Worm (Caenorhabditis elegans) whole organism, L4 larva: ENCODE measurements around the gene F21C10.18.

Experiments
- F37D6.2 ChIP-seq: sonication (generic microtip); optimal IDR thresholded peaks from 2 replicates; lab custom pipeline; 2016; ENCODE audit warnings: mild to moderate bottlenecking, missing genetic modification characterization, missing compliant biosample characterization
- R02D3.7 ChIP-seq: fragments of 150-350 bp; sonication (generic microtip); optimal IDR thresholded peaks from 3 replicates; lab custom pipeline; 2014; ENCODE audit warnings: missing biosample characterization, missing genetic modification characterization
- Y105C5A.15 ChIP-seq: fragments of 200-800 bp; sonication (Bioruptor generic); IDR thresholded peaks from 2 replicates; pipeline ENCODE4 v1.3.6; 2022; ENCODE audit warnings: missing genetic modification characterization, missing compliant biosample characterization
- Y75B8A.6 ChIP-seq: fragments of 200-800 bp; sonication (Bioruptor generic); IDR thresholded peaks from 2 replicates; pipeline ENCODE4 v1.3.6; 2022; ENCODE audit warnings: missing genetic modification reagents, missing genetic modification characterization, missing compliant biosample characterization
- aha-1 ChIP-seq: fragments of 150-350 bp; peaks from one replicate; lab custom pipeline; 2014; ENCODE audit warnings: missing biosample characterization, missing genetic modification characterization
- ama-1 ChIP-seq: fragments of 150-350 bp; optimal IDR thresholded peaks from 2 replicates; lab custom pipeline; 2014; ENCODE audit warnings: inconsistent platforms, mixed read lengths
- arid-1 ChIP-seq: fragments of 200-800 bp; sonication (Bioruptor generic); conservative IDR thresholded peaks from 2 replicates; pipeline ENCODE4 v1.3.6; 2022; ENCODE audit warnings: missing genetic modification reagents, missing genetic modification characterization, missing compliant biosample characterization
- attf-4 ChIP-seq: sonication (generic microtip); optimal IDR thresholded peaks from 3 replicates; lab custom pipeline; 2017; ENCODE audit warnings: missing biosample characterization, missing genetic modification characterization
- ceh-20 ChIP-seq: fragments of 200-800 bp; sonication (Bioruptor generic); IDR thresholded peaks from 2 replicates; pipeline ENCODE4 v1.3.6; 2022; ENCODE audit warnings: missing genetic modification reagents, missing genetic modification characterization, missing compliant biosample characterization
- ceh-32 ChIP-seq: sonication (generic microtip); optimal IDR thresholded peaks from 2 replicates; lab custom pipeline; 2016; ENCODE audit warnings: mild to moderate bottlenecking, missing genetic modification characterization, missing compliant biosample characterization; ENCODE audit not compliant: poor library complexity
- ceh-44 ChIP-seq: fragments of 200-800 bp; sonication (Bioruptor generic); IDR thresholded peaks from 2 replicates; pipeline ENCODE4 v1.3.6; 2022; ENCODE audit warnings: missing genetic modification reagents, missing genetic modification characterization, missing compliant biosample characterization
- cey-2 ChIP-seq: sonication (generic microtip); optimal IDR thresholded peaks from 3 replicates; lab custom pipeline; 2017; ENCODE audit warnings: missing genetic modification characterization, mild to moderate bottlenecking, missing compliant biosample characterization, antibody characterized with exemption, borderline replicate concordance; ENCODE audit not compliant: insufficient read depth
- daf-8 ChIP-seq: fragments of 200-800 bp; sonication (Bioruptor generic); IDR thresholded peaks from 2 replicates; pipeline ENCODE4 v1.3.6; 2022; ENCODE audit warnings: missing genetic modification characterization, missing compliant biosample characterization
- duxl-1 ChIP-seq: sonication (generic microtip); optimal IDR thresholded peaks from 2 replicates; lab custom pipeline; 2016; ENCODE audit warnings: mild to moderate bottlenecking, missing genetic modification characterization, moderate library complexity, missing compliant biosample characterization; ENCODE audit not compliant: poor library complexity
- egl-27 ChIP-seq: sonication (generic microtip); optimal IDR thresholded peaks from 3 replicates; lab custom pipeline; 2017; ENCODE audit warnings: missing biosample characterization, missing genetic modification reagents, missing genetic modification characterization
- gei-8 ChIP-seq: fragments of 200-800 bp; sonication (Bioruptor generic); optimal IDR thresholded peaks from 2 replicates; lab custom pipeline; 2018; ENCODE audit warnings: mild to moderate bottlenecking, missing genetic modification characterization, missing compliant biosample characterization
- hlh-30 ChIP-seq: sonication (generic microtip); optimal IDR thresholded peaks from 2 replicates; lab custom pipeline; 2017; ENCODE audit warnings: antibody characterized with exemption, mild to moderate bottlenecking, missing genetic modification characterization, missing compliant biosample characterization; ENCODE audit not compliant: insufficient read depth
- jun-1 ChIP-seq: fragments of 150-350 bp; optimal IDR thresholded peaks from 2 replicates; lab custom pipeline; 2014; ENCODE audit warnings: missing biosample characterization, missing genetic modification reagents, missing genetic modification characterization
- lim-7 ChIP-seq: fragments of 200-800 bp; sonication (Bioruptor generic); IDR thresholded peaks from 2 replicates; pipeline ENCODE4 v1.3.6; 2022; ENCODE audit warnings: missing genetic modification characterization, missing compliant biosample characterization
- lin-1 ChIP-seq: fragments of 200-800 bp; sonication (Bioruptor generic); IDR thresholded peaks from 2 replicates; pipeline ENCODE4 v1.3.6; 2022; ENCODE audit warnings: missing genetic modification reagents, missing genetic modification characterization, missing compliant biosample characterization
- lin-29 ChIP-seq: fragments of 200-800 bp; sonication (Bioruptor generic); IDR thresholded peaks from 2 replicates; pipeline ENCODE4 v1.3.6; 2022; ENCODE audit warnings: missing genetic modification reagents, missing genetic modification characterization, missing compliant biosample characterization
- lin-38 ChIP-seq: fragments of 200-800 bp; sonication (Bioruptor generic); IDR thresholded peaks from 2 replicates; pipeline ENCODE4 v1.3.6; 2022; ENCODE audit warnings: missing genetic modification reagents, missing genetic modification characterization, missing compliant biosample characterization
- lin-39 ChIP-seq: fragments of 150-350 bp; optimal IDR thresholded peaks from 2 replicates; lab custom pipeline; 2014; ENCODE audit warnings: missing biosample characterization, missing genetic modification reagents, missing genetic modification characterization
- lir-3 ChIP-seq: sonication (generic microtip); optimal IDR thresholded peaks from 2 replicates; lab custom pipeline; 2016; ENCODE audit warnings: mild to moderate bottlenecking, missing genetic modification characterization, missing compliant biosample characterization
- madf-9 ChIP-seq: fragments of 200-800 bp; sonication (Bioruptor generic); conservative IDR thresholded peaks from 2 replicates; pipeline ENCODE4 v1.3.6; 2022; ENCODE audit warnings: missing genetic modification reagents, missing genetic modification characterization, missing compliant biosample characterization
- mdl-1 ChIP-seq, 2 experiments: fragments of 150-350 bp in 1 of 2; sonication (generic microtip) in 1 of 2; optimal IDR thresholded peaks; 2 replicates each; lab custom pipeline; 2014 to 2017; ENCODE audit warnings: missing biosample characterization in 2 of 2, missing genetic modification characterization in 2 of 2
- mep-1 ChIP-seq: fragments of 150-350 bp; sonication (generic microtip); optimal IDR thresholded peaks from 3 replicates; lab custom pipeline; 2014; ENCODE audit warnings: missing biosample characterization, missing genetic modification characterization
- nhr-11 ChIP-seq: fragments of 150-350 bp; optimal IDR thresholded peaks from 2 replicates; lab custom pipeline; 2014; ENCODE audit warnings: missing biosample characterization, missing genetic modification characterization
- nhr-77 ChIP-seq: fragments of 150-350 bp; optimal IDR thresholded peaks from 2 replicates; lab custom pipeline; 2014; ENCODE audit warnings: missing biosample characterization, missing genetic modification characterization
- sdz-12 ChIP-seq: fragments of 200-800 bp; sonication (Bioruptor generic); optimal IDR thresholded peaks from 2 replicates; lab custom pipeline; 2018; ENCODE audit warnings: mild to moderate bottlenecking, missing genetic modification characterization, missing compliant biosample characterization
- snpc-1.2 ChIP-seq: fragments of 200-800 bp; sonication (Bioruptor generic); IDR thresholded peaks from 2 replicates; pipeline ENCODE4 v1.3.6; 2022; ENCODE audit warnings: missing genetic modification reagents, missing genetic modification characterization, missing compliant biosample characterization
- spr-1 ChIP-seq: sonication (generic microtip); optimal IDR thresholded peaks from 2 replicates; lab custom pipeline; 2016; ENCODE audit warnings: mild to moderate bottlenecking, missing genetic modification characterization, missing compliant biosample characterization
- tra-1 ChIP-seq: fragments of 200-800 bp; sonication (Bioruptor generic); IDR thresholded peaks from 2 replicates; pipeline ENCODE4 v1.3.6; 2022; ENCODE audit warnings: missing genetic modification reagents, missing genetic modification characterization, missing compliant biosample characterization
- unc-62 ChIP-seq, 3 experiments: fragments of 150-350 bp in 1 of 3; sonication (generic microtip); optimal IDR thresholded peaks in 2 of 3; peaks in 1 of 3; 1 replicate in 1 of 3; 2 replicates in 2 of 3; lab custom pipeline; 2014 to 2017; ENCODE audit warnings: missing biosample characterization in 3 of 3, missing genetic modification characterization in 3 of 3, missing genetic modification reagents in 3 of 3, missing genotype in 1 of 3
- vab-7 ChIP-seq: fragments of 200-800 bp; sonication (Bioruptor generic); IDR thresholded peaks from 2 replicates; pipeline ENCODE4 v1.3.6; 2022; ENCODE audit warnings: missing genetic modification reagents, missing genetic modification characterization, missing compliant biosample characterization
- ztf-7 ChIP-seq: fragments of 150-350 bp; optimal IDR thresholded peaks from 2 replicates; lab custom pipeline; 2014; ENCODE audit warnings: missing biosample characterization, missing genetic modification characterization

The F21C10.18 gene

ce11 chrV:9123186-9123585 is 14.9 kb downstream of the F21C10.18 start, which contains the start of gene F21C10.11:
Gene F21C10.11, plus strand, starts transcription at chrV:9123486.
- TF ChIP-seq aha-1 (peak; percentile 76), Y105C5A.15 (GFP tag; lab: Robert Waterston, UW) (no peak), sdz-12 (GFP tag; lab: Kevin White, UChicago) (no peak), lin-38 (GFP tag; lab: Robert Waterston, UW) (no peak), jun-1 (no peak), duxl-1 (tag; lab: Kevin White, UChicago) (no peak), R02D3.7 (tag; lab: Kevin White, UChicago) (no peak), lin-39 (tag; lab: Kevin White, UChicago) (no peak), lir-3 (tag; lab: Kevin White, UChicago) (no peak)

ce11 chrV:9124180-9124579 is 15.9 kb downstream of the F21C10.18 start, which contains the start of gene F21C10.6:
Gene F21C10.6, plus strand, starts transcription at chrV:9124480.
- TF ChIP-seq hlh-30 (tag; lab: Kevin White, UChicago) (no peak), lin-29 (GFP tag; lab: Robert Waterston, UW) (no peak), ceh-44 (GFP tag; lab: Robert Waterston, UW) (no peak), ceh-20 (no peak), cey-2 (tag; lab: Kevin White, UChicago) (no peak), attf-4 (tag; lab: Kevin White, UChicago) (no peak)

ce11 chrV:9125345-9125744 is 17.0 kb downstream of the F21C10.18 start, which contains the start of gene F21C10.5:
Gene F21C10.5, plus strand, starts transcription at chrV:9125645.
- TF ChIP-seq unc-62 (GFP tag; optimal IDR thresholded peaks at IDR 0.05 in 1 of 2; lab: Kevin White, UChicago) (no peak), unc-62 (tag; optimal IDR thresholded peaks at IDR 0.05; lab: Kevin White, UChicago) (no peak), mep-1 (no peak), mdl-1 (tag; optimal IDR thresholded peaks at IDR 0.05; lab: Kevin White, UChicago) (no peak), Y75B8A.6 (no peak), spr-1 (tag; lab: Kevin White, UChicago) (no peak), ama-1 (lab: Kevin White, UChicago) (no peak)

DNA sequence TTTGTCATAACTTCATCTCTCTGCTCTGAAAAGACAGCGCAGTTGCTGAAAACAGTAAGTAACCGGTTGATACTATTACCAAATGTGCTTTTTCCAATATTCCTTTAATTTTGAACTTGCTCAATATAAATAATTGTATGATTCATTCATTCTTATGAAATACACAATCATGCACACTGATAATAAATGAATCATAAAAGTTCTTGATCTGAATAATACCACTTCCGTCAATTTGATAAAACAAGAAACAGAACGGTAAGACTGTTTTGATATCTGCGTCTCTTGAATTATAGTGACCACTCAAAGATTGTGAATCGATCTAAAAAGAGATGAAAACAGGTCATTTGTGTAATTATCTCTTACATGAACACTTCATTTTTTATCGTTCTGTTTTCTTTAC is 18.0 kb downstream of the F21C10.18 start, which contains the start of gene F21C10.4:
Gene F21C10.4, plus strand, starts transcription at position 301 of the 400 bp plus-strand sequence.
- TF ChIP-seq gei-8 (GFP tag; lab: Kevin White, UChicago) (no peak), arid-1 (GFP tag; lab: Robert Waterston, UW) (no peak), egl-27 (no peak), madf-9 (no peak), nhr-11 (tag; lab: Kevin White, UChicago) (no peak), lin-1 (GFP tag; lab: Robert Waterston, UW) (no peak), daf-8 (GFP tag; lab: Robert Waterston, UW) (no peak), snpc-1.2 (no peak), vab-7 (no peak), lim-7 (no peak), mdl-1 (tag; optimal IDR thresholded peaks at IDR 0.05; lab: Kevin White, UChicago) (no peak), F37D6.2 (no peak), nhr-77 (tag; lab: Kevin White, UChicago) (no peak), tra-1 (no peak), hlh-30 (tag; lab: Kevin White, UChicago) (no peak), ceh-32 (no peak), ztf-7 (tag; lab: Kevin White, UChicago) (no peak)
- TF ChIP-seq, all 104 proteins: peak for 0
